Worm (Caenorhabditis elegans) whole organism, L3 larva: ENCODE results near the gene clc-4.

Source experiments
- R02D3.7 ChIP-seq: fragments of 150-350 bp; optimal IDR thresholded peaks from 2 replicates; lab custom pipeline; 2014; ENCODE audit warnings: missing biosample characterization, missing genetic modification characterization
- elt-1 ChIP-seq: fragments of 150-350 bp; optimal IDR thresholded peaks from 2 replicates; lab custom pipeline; 2014; ENCODE audit warnings: missing biosample characterization, missing genetic modification characterization
- elt-2 ChIP-seq: sonication (generic microtip); optimal IDR thresholded peaks from 2 replicates; lab custom pipeline; 2016; ENCODE audit warnings: missing genetic modification reagents, mild to moderate bottlenecking, missing genetic modification characterization, missing compliant biosample characterization
- elt-3 ChIP-seq, 3 experiments: fragments of 150-350 bp in 1 of 3; sonication (generic microtip) in 2 of 3; optimal IDR thresholded peaks; 2 replicates in 2 of 3; 4 replicates in 1 of 3; lab custom pipeline; 2014 to 2017; ENCODE audit warnings: missing biosample characterization in 3 of 3, missing genetic modification characterization in 3 of 3
- mdl-1 ChIP-seq: fragments of 150-350 bp; optimal IDR thresholded peaks from 2 replicates; lab custom pipeline; 2014; ENCODE audit warnings: missing biosample characterization, missing genetic modification characterization
- nhr-11 ChIP-seq: fragments of 150-350 bp; optimal IDR thresholded peaks from 2 replicates; lab custom pipeline; 2014; ENCODE audit warnings: missing biosample characterization, missing genetic modification characterization
- snpc-4 ChIP-seq: fragments of 150-350 bp; optimal IDR thresholded peaks from 2 replicates; lab custom pipeline; 2014; ENCODE audit warnings: missing biosample characterization, missing genetic modification characterization
- tbx-2 ChIP-seq: sonication (generic microtip); optimal IDR thresholded peaks from 2 replicates; lab custom pipeline; 2016; ENCODE audit warnings: mild to moderate bottlenecking, missing genetic modification characterization, missing compliant biosample characterization
- unc-39 ChIP-seq: sonication (generic microtip); optimal IDR thresholded peaks from 4 replicates; lab custom pipeline; 2017; ENCODE audit warnings: missing biosample characterization, missing genetic modification characterization

DNA sequence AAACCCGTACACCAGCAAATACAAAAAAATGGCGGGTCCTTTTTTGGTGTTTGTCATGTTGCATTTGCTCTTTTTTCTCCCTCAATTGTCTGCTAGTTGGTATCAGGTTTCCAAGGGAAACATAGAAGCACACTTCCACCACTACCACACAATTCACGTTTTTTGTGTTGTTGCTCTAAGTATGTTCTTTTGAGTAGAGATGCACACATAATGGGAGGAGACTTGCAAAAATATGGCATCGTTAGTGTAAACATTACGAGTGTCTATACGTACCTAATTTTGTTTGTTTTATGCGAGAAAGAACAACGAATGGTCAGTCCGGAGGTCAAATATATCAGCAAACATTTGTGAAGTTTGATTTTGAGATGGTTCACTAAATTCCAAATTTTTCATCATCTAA, 13.8 kb downstream of the clc-4 start:
- no peak for TF ChIP-seq mdl-1
- no peak for TF ChIP-seq tbx-2 (tag; lab: Kevin White, UChicago)
- TF ChIP-seq unc-39 (tag; lab: Kevin White, UChicago) = no peak
- TF ChIP-seq nhr-11 (tag; lab: Kevin White, UChicago) = no peak
- TF ChIP-seq elt-2 (tag; lab: Kevin White, UChicago) = no peak
- no peak for TF ChIP-seq R02D3.7
- TF ChIP-seq elt-1 = no peak
- TF ChIP-seq elt-3 (tag; optimal IDR thresholded peaks at IDR 0.05; lab: Kevin White, UChicago) = no peak
- TF ChIP-seq snpc-4 (tag; lab: Kevin White, UChicago) = no peak
